Fruit fly (Drosophila melanogaster) whole organism, prepupa: Measurements from ENCODE around the gene path.

Experiments
- CG15336 ChIP-seq: fragments of 200-800 bp; sonication (Bioruptor generic); IDR thresholded peaks from 2 replicates; pipeline ENCODE4 v1.3.6; 2022; ENCODE audit warnings: missing biosample characterization, missing genetic modification characterization
- CG7368 ChIP-seq: fragments of 200-800 bp; sonication (Bioruptor generic); optimal IDR thresholded peaks from 3 replicates; lab custom pipeline; 2016; ENCODE audit warnings: missing biosample characterization, missing genetic modification characterization
- CG9139 ChIP-seq: fragments of 200-800 bp; sonication (Bioruptor generic); optimal IDR thresholded peaks from 3 replicates; lab custom pipeline; 2017; ENCODE audit warnings: missing biosample characterization, mild to moderate bottlenecking, missing genetic modification characterization
- cyc ChIP-seq: fragments of 200-800 bp; sonication (Bioruptor generic); optimal IDR thresholded peaks from 3 replicates; lab custom pipeline; 2016; ENCODE audit warnings: missing biosample characterization, missing genetic modification characterization
- eg ChIP-seq: fragments of 200-800 bp; sonication (Bioruptor generic); IDR thresholded peaks from 3 replicates; pipeline ENCODE4 v1.3.6; 2022; ENCODE audit warnings: missing biosample characterization, missing genetic modification characterization

- no peak for TF ChIP-seq CG9139 (GFP tag; lab: Kevin White, UChicago)
- no peak for TF ChIP-seq eg (GFP tag; lab: Robert Waterston, UW)
- no peak for TF ChIP-seq cyc (GFP tag; lab: Kevin White, UChicago)
- no peak for TF ChIP-seq CG7368 (GFP tag; lab: Kevin White, UChicago)
- TF ChIP-seq CG15336, result no peak
Observed at dm6 chr3L:9499919-9500807, 5.0 kb downstream of the path start.
